Worm (Caenorhabditis elegans): ENCODE measurements around the gene unc-44.

DNA sequence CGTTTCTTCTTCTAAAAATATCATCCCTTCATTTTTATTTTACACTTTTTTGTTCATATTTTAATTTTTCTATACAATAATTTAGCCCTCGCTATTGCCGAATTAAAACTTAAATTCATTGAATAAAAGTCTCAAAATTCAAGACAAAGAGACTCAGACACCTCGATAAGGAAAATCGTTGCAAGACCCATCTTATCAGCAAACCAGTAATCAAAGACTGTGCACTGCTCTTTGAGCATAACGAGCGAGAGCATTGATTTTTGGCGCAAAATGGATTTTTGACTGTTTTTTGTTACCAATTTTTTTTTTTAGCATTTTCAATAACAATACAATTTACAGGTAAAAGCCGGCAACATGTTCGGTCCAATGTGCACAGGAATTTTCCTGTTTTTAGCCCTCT lies 42.3 kb downstream of the unc-44 start, which contains the start of gene C46G7.1:
- TF ChIP-seq unc-62 (GFP tag; optimal IDR thresholded peaks at IDR 0.05) (no peak), pag-3 (tag; optimal IDR thresholded peaks at IDR 0.05; ENCODE audit: borderline replicate concordance, insufficient read depth) (no peak)
